Worm (Caenorhabditis elegans) whole organism, mixed stage, embryonic: Measurements from ENCODE around the gene gut-2.

Experiments used
- M03D4.4 ChIP-seq: sonication (generic microtip); optimal IDR thresholded peaks from 2 replicates; lab custom pipeline; 2017; ENCODE audit warnings: mild to moderate bottlenecking, missing genetic modification characterization, missing compliant biosample characterization
- bed-3 ChIP-seq: fragments of 200-800 bp; sonication (Bioruptor generic); optimal IDR thresholded peaks from 3 replicates; lab custom pipeline; 2018; ENCODE audit warnings: mild to moderate bottlenecking, missing genetic modification characterization, moderate library complexity, missing compliant biosample characterization
- blmp-1 ChIP-seq: fragments of 150-350 bp; optimal IDR thresholded peaks from 2 replicates; lab custom pipeline; 2014; ENCODE audit warnings: missing biosample characterization, missing genetic modification characterization
- ceh-39 ChIP-seq: fragments of 150-350 bp; optimal IDR thresholded peaks from 2 replicates; lab custom pipeline; 2014; ENCODE audit warnings: missing biosample characterization, missing genetic modification characterization
- ceh-43 ChIP-seq: fragments of 200-800 bp; sonication (Bioruptor generic); optimal IDR thresholded peaks from 2 replicates; lab custom pipeline; 2018; ENCODE audit warnings: mild to moderate bottlenecking, missing genetic modification characterization, moderate library complexity, missing compliant biosample characterization
- ces-1 ChIP-seq: fragments of 150-350 bp; optimal IDR thresholded peaks from 2 replicates; lab custom pipeline; 2014; ENCODE audit warnings: missing biosample characterization, missing genetic modification reagents, missing genetic modification characterization
- cnd-1 ChIP-seq: fragments of 200-800 bp; sonication (Bioruptor generic); optimal IDR thresholded peaks from 2 replicates; lab custom pipeline; 2018; ENCODE audit warnings: mild to moderate bottlenecking, missing genetic modification characterization, missing compliant biosample characterization
- drap-1 ChIP-seq: fragments of 200-800 bp; sonication (Bioruptor generic); optimal IDR thresholded peaks from 3 replicates; lab custom pipeline; 2018; ENCODE audit warnings: mild to moderate bottlenecking, missing genetic modification characterization, missing compliant biosample characterization
- elt-1 ChIP-seq: sonication (generic microtip); optimal IDR thresholded peaks from 2 replicates; lab custom pipeline; 2017; ENCODE audit warnings: missing genetic modification characterization, mild to moderate bottlenecking, missing compliant biosample characterization, antibody characterized with exemption, moderate library complexity, borderline replicate concordance; ENCODE audit not compliant: insufficient read depth
- elt-3 ChIP-seq: fragments of 150-350 bp; optimal IDR thresholded peaks from 2 replicates; lab custom pipeline; 2014; ENCODE audit warnings: missing biosample characterization, missing genetic modification characterization
- flh-1 ChIP-seq: fragments of 200-800 bp; sonication (Bioruptor generic); optimal IDR thresholded peaks from 2 replicates; lab custom pipeline; 2018; ENCODE audit warnings: mild to moderate bottlenecking, missing genetic modification characterization, moderate library complexity, missing compliant biosample characterization
- hlh-1 ChIP-seq: fragments of 150-350 bp; optimal IDR thresholded peaks from 2 replicates; lab custom pipeline; 2014; ENCODE audit warnings: missing biosample characterization, missing genetic modification reagents, missing genetic modification characterization
- lin-13 ChIP-seq: fragments of 150-350 bp; optimal IDR thresholded peaks from 2 replicates; lab custom pipeline; 2014; ENCODE audit warnings: missing biosample characterization, missing genetic modification characterization
- lin-32 ChIP-seq: fragments of 200-800 bp; sonication (Bioruptor generic); optimal IDR thresholded peaks from 2 replicates; lab custom pipeline; 2018; ENCODE audit warnings: mild to moderate bottlenecking, missing genetic modification characterization, missing compliant biosample characterization
- mep-1 ChIP-seq: fragments of 150-350 bp; optimal IDR thresholded peaks from 2 replicates; lab custom pipeline; 2017; ENCODE audit warnings: missing biosample characterization, missing genetic modification reagents, missing genetic modification characterization, inconsistent platforms
- mls-2 ChIP-seq: sonication (generic microtip); optimal IDR thresholded peaks from 2 replicates; lab custom pipeline; 2016; ENCODE audit warnings: mild to moderate bottlenecking, missing genetic modification characterization, moderate library complexity, missing compliant biosample characterization
- nhr-12 ChIP-seq: fragments of 150-350 bp; optimal IDR thresholded peaks from 2 replicates; lab custom pipeline; 2014; ENCODE audit warnings: missing biosample characterization, missing genetic modification characterization
- nhr-237 ChIP-seq: fragments of 150-350 bp; optimal IDR thresholded peaks from 2 replicates; lab custom pipeline; 2014; ENCODE audit warnings: missing biosample characterization, missing genetic modification characterization
- nhr-28 ChIP-seq: fragments of 150-350 bp; optimal IDR thresholded peaks from 2 replicates; lab custom pipeline; 2014; ENCODE audit warnings: missing biosample characterization, missing genetic modification characterization
- pha-4 ChIP-seq: fragments of 150-350 bp; optimal IDR thresholded peaks from 2 replicates; lab custom pipeline; 2018; ENCODE audit warnings: missing biosample characterization, missing genetic modification reagents, missing genetic modification characterization
- snpc-4 ChIP-seq: fragments of 150-350 bp; optimal IDR thresholded peaks from 2 replicates; lab custom pipeline; 2014; ENCODE audit warnings: missing biosample characterization, missing genetic modification characterization
- sptf-1 ChIP-seq: sonication (generic microtip); optimal IDR thresholded peaks from 2 replicates; lab custom pipeline; 2017; ENCODE audit warnings: mild to moderate bottlenecking, missing genetic modification characterization, moderate library complexity, missing compliant biosample characterization
- tbx-8 ChIP-seq: fragments of 200-800 bp; sonication (Bioruptor generic); optimal IDR thresholded peaks from 2 replicates; lab custom pipeline; 2018; ENCODE audit warnings: mild to moderate bottlenecking, missing genetic modification characterization, moderate library complexity, missing compliant biosample characterization
- unc-120 ChIP-seq: sonication (generic microtip); optimal IDR thresholded peaks from 2 replicates; lab custom pipeline; 2017; ENCODE audit warnings: missing genetic modification characterization, missing compliant biosample characterization; ENCODE audit not compliant: poor library complexity, severe bottlenecking
- unc-62 ChIP-seq: fragments of 150-350 bp; optimal IDR thresholded peaks from 2 replicates; lab custom pipeline; 2014; ENCODE audit warnings: missing biosample characterization, missing genetic modification reagents, missing genetic modification characterization
- zip-8 ChIP-seq: fragments of 150-350 bp; optimal IDR thresholded peaks from 2 replicates; lab custom pipeline; 2014; ENCODE audit warnings: missing biosample characterization, missing genetic modification characterization
- ztf-11 ChIP-seq: fragments of 150-350 bp; optimal IDR thresholded peaks from 2 replicates; lab custom pipeline; 2014; ENCODE audit warnings: missing biosample characterization, missing genetic modification characterization

The gut-2 gene

ce11 chrV:13499227-13499626, 1.7 kb downstream of the gut-2 start:
- TF ChIP-seq unc-62 (GFP tag; lab: Kevin White, UChicago) (no peak), flh-1 (GFP tag; lab: Kevin White, UChicago) (no peak), hlh-1 (tag; lab: Kevin White, UChicago) (no peak), elt-3 (tag; lab: Kevin White, UChicago) (no peak)
- TF ChIP-seq, all 35 proteins: peak for 0

DNA sequence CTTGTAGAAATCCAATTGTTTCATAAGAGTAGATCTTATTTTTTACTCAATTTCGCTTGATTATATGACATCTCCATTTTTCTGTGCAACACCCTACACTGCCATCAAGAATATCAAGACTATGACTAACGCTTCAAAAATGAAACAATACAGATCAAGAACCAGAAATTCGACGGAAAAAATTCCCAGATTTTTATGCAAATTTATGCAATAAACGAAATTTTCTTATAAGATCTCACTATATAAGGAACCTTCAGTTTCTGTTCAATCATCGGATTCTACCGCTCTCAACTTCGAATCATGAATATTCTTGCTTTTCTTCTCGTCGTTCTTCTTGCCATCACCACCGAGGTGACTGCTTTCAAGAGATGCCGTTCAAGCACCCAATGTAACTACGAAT, 8.8 kb downstream of the gut-2 start, which contains the start of gene R11G10.4:
TSS of gene R11G10.4 (plus strand) at position 301 of the 400 bp plus-strand sequence.
- TF ChIP-seq nhr-12 (no peak), unc-120 (tag; lab: Kevin White, UChicago) (no peak), drap-1 (GFP tag; lab: Kevin White, UChicago) (no peak), cnd-1 (tag; lab: Kevin White, UChicago) (no peak), sptf-1 (tag; lab: Kevin White, UChicago) (no peak), bed-3 (no peak), elt-3 (tag; lab: Kevin White, UChicago) (no peak), mls-2 (tag; lab: Kevin White, UChicago) (no peak), M03D4.4 (tag; lab: Kevin White, UChicago) (no peak), pha-4 (tag; lab: Kevin White, UChicago) (no peak), mep-1 (tag; lab: Kevin White, UChicago) (no peak)

DNA sequence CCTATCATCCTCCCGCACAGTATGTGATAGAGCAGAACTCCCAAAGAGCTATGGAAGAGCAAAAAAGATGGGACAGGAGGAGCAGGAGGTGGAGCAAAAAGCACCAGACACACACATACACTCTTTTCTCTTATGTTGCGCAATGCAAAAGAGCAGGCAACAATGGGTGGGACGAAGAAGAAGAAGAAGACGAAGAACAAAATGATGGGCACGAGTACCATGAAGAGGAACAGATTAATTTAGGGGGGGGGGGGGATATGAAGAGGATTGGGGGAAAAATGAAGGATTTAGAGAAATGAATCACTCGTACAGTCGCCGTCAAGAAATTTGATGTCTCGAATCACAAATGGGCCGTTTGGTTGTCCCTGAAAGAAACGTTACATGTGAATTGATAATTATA, 14.1 kb downstream of the gut-2 start, which contains the start of gene avr-15:
TSS of gene avr-15 (minus strand) at position 101 of the 400 bp plus-strand sequence.
- TF ChIP-seq zip-8 (tag; lab: Kevin White, UChicago) (peak; percentile 64), pha-4 (tag; lab: Kevin White, UChicago) (no peak)
- TF ChIP-seq, all 35 proteins: peak for 1

DNA sequence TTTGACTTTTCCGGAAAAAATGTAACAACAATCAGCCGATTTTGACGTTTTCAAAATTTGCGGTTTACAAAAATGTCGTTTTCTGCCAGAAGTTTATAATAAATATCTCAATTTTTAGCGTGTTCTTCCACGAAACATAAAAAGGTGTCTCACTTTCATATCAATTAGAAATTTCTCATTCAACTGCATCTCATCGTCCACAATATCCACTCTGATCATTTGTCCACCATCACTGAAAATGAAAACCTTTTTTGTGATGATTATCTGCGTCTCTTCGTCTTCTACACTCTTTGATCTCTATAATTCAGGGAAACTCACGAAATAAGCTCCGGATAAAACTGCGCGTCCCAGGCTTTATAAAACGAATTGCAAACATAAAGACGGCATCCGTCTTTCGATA, 15.0 kb downstream of the gut-2 start:
- TF ChIP-seq nhr-12 (no peak), tbx-8 (no peak), nhr-28 (tag; lab: Kevin White, UChicago) (no peak), bed-3 (no peak), sptf-1 (tag; lab: Kevin White, UChicago) (no peak), blmp-1 (tag; lab: Kevin White, UChicago) (no peak)

DNA sequence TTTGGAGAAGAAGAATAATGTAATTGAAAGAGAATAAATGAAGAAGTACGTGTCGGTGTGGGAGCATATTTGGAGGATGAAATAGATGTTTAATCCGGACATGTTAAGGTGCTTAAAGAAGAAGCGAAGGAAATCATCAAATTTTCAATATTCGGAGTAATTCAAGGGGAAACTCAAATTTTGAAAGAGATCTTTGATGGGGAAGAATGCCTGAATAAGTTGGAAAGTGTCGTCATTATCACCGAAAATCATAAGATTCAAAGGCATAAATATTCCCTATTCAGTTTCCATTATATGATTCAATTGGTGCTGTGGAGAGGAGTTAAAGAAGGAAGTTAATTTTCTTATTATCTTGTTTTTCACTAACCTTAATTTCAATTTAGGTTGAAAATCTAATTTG, 17.6 kb downstream of the gut-2 start, which contains the start of gene semi-1:
TSS of gene semi-1 (minus strand) at position 101 of the 400 bp plus-strand sequence.
- TF ChIP-seq ces-1 (GFP tag; lab: Kevin White, UChicago) (no peak), tbx-8 (no peak), zip-8 (tag; lab: Kevin White, UChicago) (no peak), ztf-11 (tag; lab: Kevin White, UChicago) (no peak)

DNA sequence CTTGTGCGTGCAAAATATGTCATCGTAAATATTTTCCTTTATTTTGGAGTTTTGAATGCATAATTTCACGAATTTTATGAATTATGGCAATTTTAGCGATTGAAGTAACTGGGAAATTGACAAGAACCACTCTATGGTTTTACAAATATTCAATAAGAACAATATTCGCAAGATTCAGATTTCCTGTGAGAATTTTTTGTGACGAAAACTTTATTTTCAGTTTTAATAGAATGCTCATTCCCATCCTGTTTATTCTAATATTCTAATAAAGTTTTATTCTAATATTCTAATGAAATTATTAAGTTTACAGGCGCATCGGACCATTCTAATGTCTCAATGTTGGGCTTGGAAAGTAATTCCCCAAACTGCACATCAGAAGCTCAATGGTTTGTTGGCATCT, 25.7 kb downstream of the gut-2 start, which contains the start of gene R11G10.3:
TSS of gene R11G10.3 (plus strand) at position 301 of the 400 bp plus-strand sequence.
- TF ChIP-seq nhr-237 (no peak), elt-1 (tag; lab: Kevin White, UChicago) (no peak), ceh-43 (GFP tag; lab: Kevin White, UChicago) (no peak), bed-3 (no peak), ceh-39 (tag; lab: Kevin White, UChicago) (no peak), mls-2 (tag; lab: Kevin White, UChicago) (no peak), blmp-1 (tag; lab: Kevin White, UChicago) (no peak), mep-1 (tag; lab: Kevin White, UChicago) (no peak), nhr-12 (no peak), lin-13 (tag; lab: Kevin White, UChicago) (no peak)

DNA sequence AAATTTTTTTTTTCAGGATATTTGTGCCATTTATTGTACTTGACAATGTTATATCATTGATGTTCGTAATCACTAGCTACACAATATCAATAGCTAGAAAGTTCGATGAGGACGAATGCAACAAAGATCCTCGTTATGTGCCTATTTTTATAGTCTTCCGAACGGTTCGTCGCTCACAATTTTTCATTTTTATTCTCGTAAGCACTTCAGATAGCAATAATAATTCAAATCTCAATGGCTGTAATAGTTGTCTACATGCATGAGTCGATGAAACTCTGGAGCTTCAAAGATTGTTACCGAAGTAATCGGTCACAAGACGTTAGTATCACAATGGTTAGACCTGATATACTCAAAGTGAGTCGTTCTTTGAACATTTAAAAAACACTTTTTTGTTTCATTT, 31.7 kb downstream of the gut-2 start:
- TF ChIP-seq elt-3 (tag; lab: Kevin White, UChicago) (no peak), snpc-4 (tag; lab: Kevin White, UChicago) (no peak), lin-32 (GFP tag; lab: Kevin White, UChicago) (no peak), mls-2 (tag; lab: Kevin White, UChicago) (no peak), lin-13 (tag; lab: Kevin White, UChicago) (no peak)
